Worm (Caenorhabditis elegans): ENCODE data around the gene lep-2.

DNA sequence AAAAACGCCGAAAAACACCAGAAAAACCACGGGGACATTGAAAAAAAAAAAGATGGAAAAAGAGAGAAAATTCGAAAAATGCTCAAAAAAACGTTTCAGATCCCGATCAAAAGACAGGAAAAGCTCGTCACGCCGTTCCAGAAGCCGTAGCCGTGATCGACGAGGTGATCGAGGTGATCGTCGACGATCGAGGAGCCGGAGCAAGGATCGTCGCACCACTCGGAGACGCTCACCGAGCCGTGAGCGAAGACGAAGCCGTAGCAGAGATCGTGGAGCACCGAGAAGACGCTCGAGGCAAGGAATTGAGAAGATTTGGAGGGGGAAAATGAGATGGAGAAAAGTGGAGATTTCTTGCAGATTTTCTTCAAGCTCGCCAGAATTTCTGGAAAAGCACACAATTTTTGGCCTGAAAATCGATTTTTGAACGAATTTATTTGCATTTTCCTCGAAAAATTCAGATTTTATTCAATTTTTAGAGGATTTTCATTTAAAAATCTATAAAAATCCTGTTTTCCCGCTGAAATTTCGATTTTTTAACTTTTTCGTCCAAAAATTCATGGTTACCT is 21.2 kb downstream of the lep-2 start:
- TF ChIP-seq Y105C5A.15 (GFP tag; IDR thresholded peaks at IDR 0.05) (no peak), unc-130 (GFP tag; optimal IDR thresholded peaks at IDR 0.05) (no peak), nhr-237 (tag; optimal IDR thresholded peaks at IDR 0.05) (no peak), zag-1 (tag; optimal IDR thresholded peaks at IDR 0.05) (no peak), ces-1 (GFP tag; optimal IDR thresholded peaks at IDR 0.05) (no peak), dve-1 (tag; optimal IDR thresholded peaks at IDR 0.05; ENCODE audit: insufficient read depth) (no peak), aly-2 (tag; optimal IDR thresholded peaks at IDR 0.05) (no peak), hmg-1.1 (GFP tag; IDR thresholded peaks at IDR 0.05) (no peak)

Data from whole organism, L4 larva.